Worm (Caenorhabditis elegans): ENCODE measurements around the gene Y47D7A.11.

DNA sequence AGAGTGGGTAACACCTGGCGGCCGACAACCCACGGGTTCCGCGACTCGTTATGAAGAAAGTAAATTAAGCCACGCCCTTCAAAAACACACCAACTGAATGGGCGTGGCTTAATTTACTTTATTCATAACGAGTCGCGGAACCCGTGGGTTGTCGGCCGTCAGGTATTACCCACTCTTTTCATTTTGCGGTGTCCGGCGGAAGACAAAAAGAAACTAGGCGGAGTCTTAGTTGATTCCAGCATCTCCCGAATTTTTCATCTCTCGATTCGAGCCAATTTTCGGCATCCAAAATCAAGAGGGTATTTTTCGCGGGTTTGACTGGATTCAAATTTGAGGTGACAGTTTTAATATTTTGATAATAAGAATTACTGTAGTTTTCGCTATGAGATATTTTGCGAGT is 19.5 kb upstream of the Y47D7A.11 start:
- no peak for TF ChIP-seq ceh-24 (tag; optimal IDR thresholded peaks at IDR 0.05)
- no peak for TF ChIP-seq pha-4 (tag; optimal IDR thresholded peaks at IDR 0.05)
- TF ChIP-seq nhr-11 (tag; optimal IDR thresholded peaks at IDR 0.05) = no peak
- TF ChIP-seq pha-2 (tag; optimal IDR thresholded peaks at IDR 0.05) = no peak
- no peak for TF ChIP-seq dve-1 (tag; optimal IDR thresholded peaks at IDR 0.05)
- TF ChIP-seq ets-4 (tag; optimal IDR thresholded peaks at IDR 0.05) = no peak
- TF ChIP-seq pat-9 (tag; optimal IDR thresholded peaks at IDR 0.05) = no peak
- TF ChIP-seq ceh-31 (tag; optimal IDR thresholded peaks at IDR 0.05) = no peak
- TF ChIP-seq lin-11 (tag; optimal IDR thresholded peaks at IDR 0.05) = no peak
- TF ChIP-seq tbx-2 (tag; optimal IDR thresholded peaks at IDR 0.05) = no peak
- no peak for TF ChIP-seq dmd-4 (tag; optimal IDR thresholded peaks at IDR 0.05; ENCODE audit: borderline replicate concordance)
- TF ChIP-seq Y22D7AL.16 (tag; optimal IDR thresholded peaks at IDR 0.05) = no peak
- TF ChIP-seq fkh-10 (GFP tag; optimal IDR thresholded peaks at IDR 0.05) = no peak
- no peak for TF ChIP-seq ceh-19 (GFP tag; optimal IDR thresholded peaks at IDR 0.05)

Measured in whole organism, late embryonic.